Worm (Caenorhabditis elegans) whole organism, mixed stage, embryonic: ENCODE data around the gene cyp-13B2.

Source experiments
- M03D4.4 ChIP-seq: sonication (generic microtip); optimal IDR thresholded peaks from 2 replicates; lab custom pipeline; 2017; ENCODE audit warnings: mild to moderate bottlenecking, missing genetic modification characterization, missing compliant biosample characterization
- bed-3 ChIP-seq: fragments of 200-800 bp; sonication (Bioruptor generic); optimal IDR thresholded peaks from 3 replicates; lab custom pipeline; 2018; ENCODE audit warnings: mild to moderate bottlenecking, missing genetic modification characterization, moderate library complexity, missing compliant biosample characterization
- blmp-1 ChIP-seq: fragments of 150-350 bp; optimal IDR thresholded peaks from 2 replicates; lab custom pipeline; 2014; ENCODE audit warnings: missing biosample characterization, missing genetic modification characterization
- ceh-39 ChIP-seq: fragments of 150-350 bp; optimal IDR thresholded peaks from 2 replicates; lab custom pipeline; 2014; ENCODE audit warnings: missing biosample characterization, missing genetic modification characterization
- ceh-43 ChIP-seq: fragments of 200-800 bp; sonication (Bioruptor generic); optimal IDR thresholded peaks from 2 replicates; lab custom pipeline; 2018; ENCODE audit warnings: mild to moderate bottlenecking, missing genetic modification characterization, moderate library complexity, missing compliant biosample characterization
- ceh-83 ChIP-seq: fragments of 200-800 bp; sonication (Bioruptor generic); optimal IDR thresholded peaks from 2 replicates; lab custom pipeline; 2018; ENCODE audit warnings: mild to moderate bottlenecking, missing genetic modification characterization, missing compliant biosample characterization
- ces-1 ChIP-seq: fragments of 150-350 bp; optimal IDR thresholded peaks from 2 replicates; lab custom pipeline; 2014; ENCODE audit warnings: missing biosample characterization, missing genetic modification reagents, missing genetic modification characterization
- cnd-1 ChIP-seq: fragments of 200-800 bp; sonication (Bioruptor generic); optimal IDR thresholded peaks from 2 replicates; lab custom pipeline; 2018; ENCODE audit warnings: mild to moderate bottlenecking, missing genetic modification characterization, missing compliant biosample characterization
- drap-1 ChIP-seq: fragments of 200-800 bp; sonication (Bioruptor generic); optimal IDR thresholded peaks from 3 replicates; lab custom pipeline; 2018; ENCODE audit warnings: mild to moderate bottlenecking, missing genetic modification characterization, missing compliant biosample characterization
- elt-1 ChIP-seq: sonication (generic microtip); optimal IDR thresholded peaks from 2 replicates; lab custom pipeline; 2017; ENCODE audit warnings: missing genetic modification characterization, mild to moderate bottlenecking, missing compliant biosample characterization, antibody characterized with exemption, moderate library complexity, borderline replicate concordance; ENCODE audit not compliant: insufficient read depth
- elt-3 ChIP-seq: fragments of 150-350 bp; optimal IDR thresholded peaks from 2 replicates; lab custom pipeline; 2014; ENCODE audit warnings: missing biosample characterization, missing genetic modification characterization
- ham-2 ChIP-seq: fragments of 200-800 bp; sonication (Bioruptor generic); optimal IDR thresholded peaks from 2 replicates; lab custom pipeline; 2018; ENCODE audit warnings: mild to moderate bottlenecking, missing genetic modification characterization, missing compliant biosample characterization
- lin-13 ChIP-seq: fragments of 150-350 bp; optimal IDR thresholded peaks from 2 replicates; lab custom pipeline; 2014; ENCODE audit warnings: missing biosample characterization, missing genetic modification characterization
- lin-32 ChIP-seq: fragments of 200-800 bp; sonication (Bioruptor generic); optimal IDR thresholded peaks from 2 replicates; lab custom pipeline; 2018; ENCODE audit warnings: mild to moderate bottlenecking, missing genetic modification characterization, missing compliant biosample characterization
- lsy-2 ChIP-seq: fragments of 150-350 bp; optimal IDR thresholded peaks from 2 replicates; lab custom pipeline; 2014; ENCODE audit warnings: missing biosample characterization, missing genetic modification characterization
- mab-5 ChIP-seq: fragments of 150-350 bp; optimal IDR thresholded peaks from 2 replicates; lab custom pipeline; 2014; ENCODE audit warnings: missing biosample characterization, missing genetic modification characterization
- mep-1 ChIP-seq: fragments of 150-350 bp; optimal IDR thresholded peaks from 2 replicates; lab custom pipeline; 2017; ENCODE audit warnings: missing biosample characterization, missing genetic modification reagents, missing genetic modification characterization, inconsistent platforms
- mls-2 ChIP-seq: sonication (generic microtip); optimal IDR thresholded peaks from 2 replicates; lab custom pipeline; 2016; ENCODE audit warnings: mild to moderate bottlenecking, missing genetic modification characterization, moderate library complexity, missing compliant biosample characterization
- nhr-12 ChIP-seq: fragments of 150-350 bp; optimal IDR thresholded peaks from 2 replicates; lab custom pipeline; 2014; ENCODE audit warnings: missing biosample characterization, missing genetic modification characterization
- nhr-2 ChIP-seq: fragments of 150-350 bp; optimal IDR thresholded peaks from 2 replicates; lab custom pipeline; 2014; ENCODE audit warnings: missing biosample characterization, missing genetic modification characterization
- nhr-237 ChIP-seq: fragments of 150-350 bp; optimal IDR thresholded peaks from 2 replicates; lab custom pipeline; 2014; ENCODE audit warnings: missing biosample characterization, missing genetic modification characterization
- nhr-28 ChIP-seq: fragments of 150-350 bp; optimal IDR thresholded peaks from 2 replicates; lab custom pipeline; 2014; ENCODE audit warnings: missing biosample characterization, missing genetic modification characterization
- pha-4 ChIP-seq: fragments of 150-350 bp; optimal IDR thresholded peaks from 2 replicates; lab custom pipeline; 2018; ENCODE audit warnings: missing biosample characterization, missing genetic modification reagents, missing genetic modification characterization
- sem-2 ChIP-seq: fragments of 200-800 bp; sonication (Bioruptor generic); optimal IDR thresholded peaks from 2 replicates; lab custom pipeline; 2018; ENCODE audit warnings: mild to moderate bottlenecking, missing genetic modification characterization, missing compliant biosample characterization
- sptf-1 ChIP-seq: sonication (generic microtip); optimal IDR thresholded peaks from 2 replicates; lab custom pipeline; 2017; ENCODE audit warnings: mild to moderate bottlenecking, missing genetic modification characterization, moderate library complexity, missing compliant biosample characterization
- tbx-8 ChIP-seq: fragments of 200-800 bp; sonication (Bioruptor generic); optimal IDR thresholded peaks from 2 replicates; lab custom pipeline; 2018; ENCODE audit warnings: mild to moderate bottlenecking, missing genetic modification characterization, moderate library complexity, missing compliant biosample characterization
- unc-120 ChIP-seq: sonication (generic microtip); optimal IDR thresholded peaks from 2 replicates; lab custom pipeline; 2017; ENCODE audit warnings: missing genetic modification characterization, missing compliant biosample characterization; ENCODE audit not compliant: poor library complexity, severe bottlenecking
- unc-39 ChIP-seq: fragments of 150-350 bp; optimal IDR thresholded peaks from 2 replicates; lab custom pipeline; 2014; ENCODE audit warnings: missing biosample characterization, missing genetic modification characterization
- unc-62 ChIP-seq: fragments of 150-350 bp; optimal IDR thresholded peaks from 2 replicates; lab custom pipeline; 2014; ENCODE audit warnings: missing biosample characterization, missing genetic modification reagents, missing genetic modification characterization
- zip-8 ChIP-seq: fragments of 150-350 bp; optimal IDR thresholded peaks from 2 replicates; lab custom pipeline; 2014; ENCODE audit warnings: missing biosample characterization, missing genetic modification characterization
- ztf-11 ChIP-seq: fragments of 150-350 bp; optimal IDR thresholded peaks from 2 replicates; lab custom pipeline; 2014; ENCODE audit warnings: missing biosample characterization, missing genetic modification characterization

cyp-13B2 gene

DNA sequence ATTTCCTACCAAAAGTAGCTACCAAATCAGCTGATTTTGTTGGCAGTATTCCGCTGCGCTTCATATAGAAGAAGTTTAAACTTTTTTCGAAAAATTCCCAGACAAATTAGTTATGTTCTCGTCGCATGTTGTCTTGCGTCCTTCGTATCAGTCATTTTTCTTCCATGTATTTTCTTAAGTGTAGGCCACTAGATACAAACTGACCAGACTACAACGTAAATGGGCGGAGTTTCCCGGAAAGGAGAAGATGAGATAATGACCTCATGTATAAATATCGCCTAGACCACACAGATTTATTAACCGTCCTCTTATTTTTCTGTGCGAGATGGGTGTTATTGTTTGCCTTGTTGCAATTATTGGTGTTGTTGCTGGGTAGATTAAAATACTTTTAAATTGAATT is at the start of gene cyp-13B2:
Gene cyp-13B2 (plus strand): TSS at position 301 of the 400 bp plus-strand sequence.
- TF ChIP-seq elt-3 (no peak), nhr-12 (no peak), nhr-2 (tag; lab: Kevin White, UChicago) (no peak), ceh-43 (GFP tag; lab: Kevin White, UChicago) (no peak), unc-120 (tag; lab: Kevin White, UChicago) (no peak), lsy-2 (no peak), pha-4 (tag; lab: Kevin White, UChicago) (no peak), sem-2 (GFP tag; lab: Kevin White, UChicago) (no peak), unc-62 (no peak), mep-1 (no peak), ham-2 (GFP tag; lab: Kevin White, UChicago) (no peak), sptf-1 (no peak), lin-13 (no peak), blmp-1 (no peak)
- TF ChIP-seq, all 35 proteins: peak for 0

DNA sequence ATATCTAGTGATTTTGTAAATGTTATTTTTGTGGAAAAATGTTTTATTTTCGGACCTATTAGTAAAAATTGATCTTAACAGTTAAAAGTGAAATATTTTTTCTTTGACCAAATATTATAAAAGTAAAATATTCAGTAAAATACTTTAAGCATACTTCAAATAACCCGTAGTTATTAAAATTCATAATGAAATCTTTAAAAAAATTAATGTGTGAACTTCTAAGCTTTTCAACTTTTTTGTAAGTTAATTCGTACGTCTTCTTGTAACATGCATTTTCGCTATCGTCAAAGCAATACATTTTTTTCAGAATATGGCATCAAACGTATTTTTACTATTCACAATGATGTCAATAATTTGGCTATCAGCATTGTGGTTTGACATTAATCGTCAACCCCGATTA is 49.6 kb upstream of the cyp-13B2 start, which contains the start of gene C37E2.2:
Gene C37E2.2 (plus strand): TSS at position 301 of the 400 bp plus-strand sequence.
- no peak for TF ChIP-seq zip-8 (tag; lab: Kevin White, UChicago)
- no peak for TF ChIP-seq ceh-43 (GFP tag; lab: Kevin White, UChicago)
- no peak for TF ChIP-seq M03D4.4 (tag; lab: Kevin White, UChicago)
- TF ChIP-seq mls-2 (tag; lab: Kevin White, UChicago), result no peak
- no peak for TF ChIP-seq nhr-2 (tag; lab: Kevin White, UChicago)

DNA sequence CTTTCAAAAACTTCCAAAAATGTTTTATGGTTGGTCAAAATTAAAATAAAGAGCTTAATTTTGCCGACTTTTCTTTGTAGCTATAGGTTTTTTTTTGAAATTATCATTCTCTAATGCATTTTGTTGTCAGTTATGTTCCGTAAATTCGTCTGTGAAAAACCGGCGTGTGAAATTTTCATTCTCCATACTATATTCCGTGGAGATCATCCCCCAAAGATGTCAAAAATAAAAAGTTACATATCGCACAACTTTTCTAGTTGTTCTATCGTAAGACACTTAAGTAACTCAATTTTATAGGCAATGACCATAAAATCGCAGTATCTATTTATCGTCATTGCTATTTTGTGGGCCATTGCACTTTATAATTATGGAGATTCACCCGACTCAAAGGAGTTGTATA is 46.7 kb upstream of the cyp-13B2 start, which contains the start of gene C37E2.10:
Gene C37E2.10 (plus strand): TSS at position 301 of the 400 bp plus-strand sequence.
- TF ChIP-seq lin-32 (GFP tag; lab: Kevin White, UChicago), result no peak
- TF ChIP-seq zip-8 (tag; lab: Kevin White, UChicago), result no peak
- TF ChIP-seq ceh-39 (tag; lab: Kevin White, UChicago), result no peak
- TF ChIP-seq drap-1, result no peak
- no peak for TF ChIP-seq nhr-2 (tag; lab: Kevin White, UChicago)
- no peak for TF ChIP-seq elt-3
- no peak for TF ChIP-seq ztf-11 (tag; lab: Kevin White, UChicago)
- no peak for TF ChIP-seq unc-120 (tag; lab: Kevin White, UChicago)
- TF ChIP-seq unc-62, result no peak

DNA sequence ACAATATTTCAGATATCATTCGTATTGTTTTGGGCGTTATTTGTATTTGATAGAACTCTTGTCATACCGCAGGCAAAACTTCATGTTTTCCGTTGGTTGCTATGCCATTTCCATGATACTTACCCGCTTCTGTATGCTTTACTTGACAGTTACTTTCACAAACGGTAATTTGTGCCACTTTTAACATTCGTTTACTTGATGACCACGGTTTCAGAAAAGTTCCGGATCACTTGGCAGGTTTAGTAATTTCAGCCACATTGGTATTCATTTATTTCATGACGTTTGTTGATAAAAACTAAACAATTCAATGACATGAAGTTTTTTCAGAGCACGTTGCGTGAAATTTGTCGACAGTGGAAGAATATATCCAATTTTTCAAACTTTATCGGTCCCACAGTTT is 45.9 kb upstream of the cyp-13B2 start:
- TF ChIP-seq zip-8 (tag; lab: Kevin White, UChicago), result no peak
- no peak for TF ChIP-seq nhr-237 (tag; lab: Kevin White, UChicago)
- TF ChIP-seq elt-1, result no peak
- TF ChIP-seq blmp-1, result no peak
- no peak for TF ChIP-seq unc-120 (tag; lab: Kevin White, UChicago)
- TF ChIP-seq drap-1, result no peak
- no peak for TF ChIP-seq ceh-83 (GFP tag; lab: Kevin White, UChicago)
- no peak for TF ChIP-seq ceh-39 (tag; lab: Kevin White, UChicago)
- no peak for TF ChIP-seq ceh-43 (GFP tag; lab: Kevin White, UChicago)
- no peak for TF ChIP-seq unc-39 (tag; lab: Kevin White, UChicago)
- TF ChIP-seq sptf-1, result no peak

DNA sequence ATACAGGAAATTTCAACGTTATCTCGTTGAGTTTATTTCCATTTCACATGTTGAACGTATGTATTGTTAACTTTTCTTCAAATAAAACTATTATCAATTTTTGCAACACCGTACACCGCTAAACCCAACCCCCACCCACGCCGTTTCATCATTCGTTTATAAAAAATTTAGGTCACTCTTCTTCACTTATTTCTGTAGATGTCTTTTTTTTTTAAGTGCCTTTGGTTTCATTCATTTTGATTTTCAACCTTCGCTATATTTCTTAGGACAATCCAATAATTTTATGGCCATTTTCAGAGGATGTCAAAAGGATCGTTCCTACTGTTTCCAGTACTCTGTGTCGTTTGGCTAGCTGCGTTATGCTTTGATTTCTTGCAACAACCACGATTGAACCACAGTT is 45.2 kb upstream of the cyp-13B2 start, which contains the start of gene C37E2.3:
Gene C37E2.3 (plus strand): TSS at position 301 of the 400 bp plus-strand sequence.
- no peak for TF ChIP-seq bed-3 (GFP tag; lab: Kevin White, UChicago)
- no peak for TF ChIP-seq mep-1

DNA sequence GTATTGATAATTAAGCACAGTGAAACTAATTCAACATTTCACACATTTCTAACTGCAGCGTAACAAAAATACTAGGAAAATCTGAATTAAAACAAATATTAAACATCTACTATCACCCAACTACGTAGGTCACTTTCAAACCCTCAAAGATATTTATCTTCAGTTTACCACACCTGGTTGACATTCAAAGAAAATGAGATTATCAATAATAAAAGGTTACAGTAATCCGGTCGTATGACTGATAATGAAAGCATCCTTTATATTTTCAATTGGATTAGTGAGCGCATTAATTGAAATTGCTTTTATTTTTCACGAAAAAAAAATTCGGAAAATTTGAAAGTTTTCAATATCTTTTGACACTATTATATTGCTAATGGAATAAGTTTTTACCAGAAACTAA is 42.9 kb upstream of the cyp-13B2 start:
- TF ChIP-seq sptf-1, result no peak
- TF ChIP-seq lin-13, result no peak
- no peak for TF ChIP-seq ces-1
- no peak for TF ChIP-seq zip-8 (tag; lab: Kevin White, UChicago)
- TF ChIP-seq elt-3, result no peak
- TF ChIP-seq blmp-1, result no peak
- TF ChIP-seq bed-3 (GFP tag; lab: Kevin White, UChicago), result no peak
- no peak for TF ChIP-seq elt-1
- no peak for TF ChIP-seq drap-1
- no peak for TF ChIP-seq pha-4 (tag; lab: Kevin White, UChicago)
- TF ChIP-seq lin-32 (GFP tag; lab: Kevin White, UChicago), result no peak
- no peak for TF ChIP-seq unc-62
- no peak for TF ChIP-seq mep-1
- no peak for TF ChIP-seq cnd-1 (tag; lab: Kevin White, UChicago)
- no peak for TF ChIP-seq tbx-8 (GFP tag; lab: Kevin White, UChicago)
- no peak for TF ChIP-seq ceh-43 (GFP tag; lab: Kevin White, UChicago)
- TF ChIP-seq ceh-83 (GFP tag; lab: Kevin White, UChicago), result no peak
- TF ChIP-seq mab-5 (tag; lab: Kevin White, UChicago), result no peak
- TF ChIP-seq nhr-28, result no peak
